Worm (Caenorhabditis elegans): ENCODE data around the gene ttr-20.

The ttr-20 gene

ce11 chrIV:4243830-4244406, 2.7 kb upstream of the ttr-20 start:
- no peak for TF ChIP-seq unc-62 (GFP tag; optimal IDR thresholded peaks at IDR 0.05)

DNA sequence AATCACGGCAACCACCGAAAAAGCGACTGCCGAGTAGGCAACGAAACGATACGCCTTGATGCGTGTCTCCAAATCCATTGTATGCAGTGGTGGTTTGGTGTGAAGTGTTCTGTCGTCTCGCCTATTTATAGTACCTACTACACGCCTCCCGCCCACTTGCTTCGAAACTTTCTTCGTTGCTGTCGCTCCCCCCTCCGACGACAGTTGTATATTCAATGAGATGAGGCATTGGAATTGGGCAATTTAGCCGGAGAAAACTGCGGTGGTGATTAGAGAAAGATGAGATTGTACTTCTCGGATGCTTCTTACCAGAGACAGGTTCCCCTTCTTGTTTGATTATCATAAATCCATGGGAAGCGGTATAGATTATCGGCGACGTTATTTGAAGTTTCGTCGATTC, 2.1 kb upstream of the ttr-20 start, which contains the start of gene col-34:
Gene col-34, minus strand, starts transcription at position 101 of the 400 bp plus-strand sequence.
- no peak for TF ChIP-seq unc-62 (GFP tag; optimal IDR thresholded peaks at IDR 0.05)

ce11 chrIV:4247334-4247733, 741 bp downstream of the ttr-20 start:
- no peak for TF ChIP-seq unc-62 (GFP tag; optimal IDR thresholded peaks at IDR 0.05)

- no peak for TF ChIP-seq unc-62 (GFP tag; optimal IDR thresholded peaks at IDR 0.05)
Measured at ce11 chrIV:4247770-4248169, 1.2 kb downstream of the ttr-20 start, which contains the start of gene ama-1. ama-1 (plus strand) TSS chrIV:4248070.

DNA sequence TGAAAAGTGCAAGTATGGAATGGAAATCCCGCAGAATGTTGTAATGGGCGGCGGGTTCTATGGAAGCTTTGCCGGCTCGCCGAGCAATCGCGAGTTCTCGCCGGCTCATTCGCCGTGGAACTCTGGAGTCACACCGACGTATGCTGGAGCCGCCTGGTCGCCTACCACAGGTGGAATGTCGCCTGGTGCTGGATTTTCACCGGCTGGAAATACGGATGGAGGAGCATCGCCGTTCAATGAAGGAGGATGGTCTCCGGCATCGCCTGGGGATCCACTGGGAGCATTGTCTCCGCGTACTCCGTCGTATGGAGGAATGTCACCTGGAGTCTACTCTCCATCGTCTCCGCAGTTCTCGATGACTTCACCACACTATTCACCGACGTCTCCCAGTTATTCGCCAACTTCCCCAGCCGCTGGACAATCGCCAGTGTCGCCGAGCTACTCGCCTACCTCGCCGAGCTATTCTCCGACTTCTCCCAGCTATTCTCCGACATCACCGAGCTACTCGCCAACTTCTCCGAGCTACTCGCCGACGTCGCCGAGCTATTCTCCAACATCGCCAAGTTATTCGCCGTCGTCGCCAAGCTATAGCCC, 8.5 kb downstream of the ttr-20 start:
- no peak for TF ChIP-seq unc-62 (GFP tag; optimal IDR thresholded peaks at IDR 0.05)

DNA sequence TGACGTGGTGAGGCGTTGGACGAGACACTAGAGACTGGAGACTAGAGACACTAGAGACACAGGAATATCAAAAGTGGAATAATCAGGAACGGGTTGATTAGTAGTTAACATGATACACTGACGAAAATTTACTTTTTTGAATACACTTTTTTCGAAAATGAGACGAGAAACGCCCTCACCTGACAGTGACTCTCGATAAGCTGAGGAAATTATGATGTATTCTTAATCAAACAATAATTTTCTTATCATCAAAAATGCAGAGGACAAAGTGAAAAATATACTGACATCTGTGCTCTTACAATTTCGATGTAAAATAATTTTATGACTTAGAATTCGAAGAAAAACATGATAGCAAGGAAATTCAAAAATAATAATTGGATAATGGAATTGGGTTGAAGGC, 12.8 kb downstream of the ttr-20 start:
- no peak for TF ChIP-seq unc-62 (GFP tag; optimal IDR thresholded peaks at IDR 0.05)

DNA sequence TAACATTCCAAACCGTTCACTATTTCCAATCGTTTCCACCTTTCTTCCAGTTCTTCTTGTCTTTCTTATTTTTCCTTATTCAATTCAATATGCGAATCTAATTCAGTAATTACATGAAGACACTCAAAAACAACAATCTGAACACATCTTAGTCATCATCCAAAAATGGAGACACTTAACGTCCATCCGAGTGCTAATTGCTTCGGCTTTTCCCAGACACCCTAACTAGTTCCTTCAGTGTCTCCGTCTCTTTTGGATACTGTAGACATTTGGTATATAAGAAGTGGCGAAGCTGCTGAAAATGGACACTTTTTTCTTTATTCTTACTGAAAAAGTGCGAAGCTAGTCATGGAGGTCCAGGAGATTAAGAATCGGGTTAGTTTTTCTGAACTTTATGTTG, 16.4 kb downstream of the ttr-20 start, which contains the start of gene col-33:
Gene col-33, plus strand, starts transcription at position 301 of the 400 bp plus-strand sequence.
- no peak for TF ChIP-seq unc-62 (GFP tag; optimal IDR thresholded peaks at IDR 0.05)

ce11 chrIV:4264649-4265048, 18.1 kb downstream of the ttr-20 start:
- no peak for TF ChIP-seq unc-62 (GFP tag; optimal IDR thresholded peaks at IDR 0.05)

- TF ChIP-seq unc-62 (GFP tag; optimal IDR thresholded peaks at IDR 0.05) = no peak
Measured at ce11 chrIV:4265224-4265623, 18.6 kb downstream of the ttr-20 start, which contains the start of gene F36A4.5. F36A4.5 (plus strand) TSS chrIV:4265524.

DNA sequence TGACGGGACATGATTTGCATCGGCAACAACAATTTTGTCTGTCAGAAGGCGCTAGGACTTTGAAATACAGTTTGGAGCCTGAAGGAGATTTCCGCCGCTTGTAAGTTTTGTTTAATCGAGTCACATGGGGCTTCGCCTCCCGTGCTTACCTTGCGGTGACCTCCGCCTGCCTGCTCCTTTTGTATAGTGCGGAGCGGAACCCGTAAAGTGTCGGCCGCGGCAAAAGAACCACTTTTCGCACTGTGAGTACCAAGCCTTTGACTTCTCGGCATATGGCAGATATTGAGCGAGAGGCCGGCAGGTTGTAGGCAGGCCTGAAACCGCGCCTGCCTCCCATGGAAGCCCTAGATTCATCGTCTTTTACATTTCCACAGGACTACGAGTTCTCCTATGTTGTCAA, 19.4 kb downstream of the ttr-20 start:
- no peak for TF ChIP-seq unc-62 (GFP tag; optimal IDR thresholded peaks at IDR 0.05)

DNA sequence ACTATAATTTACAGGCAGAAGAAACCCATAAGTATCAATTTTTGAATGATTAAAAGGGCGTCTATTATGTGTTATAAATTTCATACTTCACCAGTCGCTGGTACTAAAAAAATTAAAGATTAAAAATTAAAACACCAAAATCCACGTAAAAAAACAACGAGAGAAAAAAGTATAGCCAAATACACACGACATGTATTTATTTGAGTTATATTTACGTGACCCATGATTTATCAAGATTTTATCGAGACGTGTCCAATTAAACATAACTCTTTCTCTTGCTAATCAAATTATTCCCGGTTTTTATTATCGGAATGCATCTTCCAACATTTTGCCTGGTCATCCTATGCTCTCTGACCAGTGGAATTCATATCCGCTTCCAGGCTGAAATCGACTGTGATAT, 20.7 kb downstream of the ttr-20 start, which contains the start of gene F36A4.4:
Gene F36A4.4, plus strand, starts transcription at position 301 of the 400 bp plus-strand sequence.
- TF ChIP-seq unc-62 (GFP tag; optimal IDR thresholded peaks at IDR 0.05) = no peak

DNA sequence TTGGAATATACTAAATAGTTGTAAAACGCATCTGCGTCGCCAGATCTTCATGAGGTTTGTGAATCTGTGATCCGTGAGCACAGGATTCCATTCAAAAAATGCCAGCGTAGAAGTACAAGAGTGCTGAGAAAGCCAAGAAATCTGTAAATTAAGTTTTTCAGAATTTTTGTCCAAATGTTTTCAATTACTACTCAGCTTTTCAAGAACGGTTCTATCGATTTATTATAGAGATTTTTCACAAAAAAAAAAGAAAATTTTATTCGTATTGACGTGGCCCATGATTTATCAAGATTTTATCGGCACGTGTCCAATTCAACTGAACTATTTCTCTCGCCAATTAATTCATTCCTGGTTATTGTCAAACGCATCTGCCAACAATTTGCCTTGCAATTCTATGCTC, 22.7 kb downstream of the ttr-20 start, which contains the start of gene F36A4.3:
Gene F36A4.3, plus strand, starts transcription at position 301 of the 400 bp plus-strand sequence.
- no peak for TF ChIP-seq unc-62 (GFP tag; optimal IDR thresholded peaks at IDR 0.05)

- no peak for TF ChIP-seq unc-62 (GFP tag; optimal IDR thresholded peaks at IDR 0.05)
Measured at ce11 chrIV:4270925-4271324, 24.3 kb downstream of the ttr-20 start, which contains the start of gene F36A4.2. F36A4.2 (plus strand) TSS chrIV:4271225.

ce11 chrIV:4272167-4272566, 25.6 kb downstream of the ttr-20 start, which contains the start of gene F36A4.1:
F36A4.1 (plus strand) TSS chrIV:4272467.
- TF ChIP-seq unc-62 (GFP tag; optimal IDR thresholded peaks at IDR 0.05) = no peak

ce11 chrIV:4277694-4278093, 31.1 kb downstream of the ttr-20 start, which contains the start of gene nhr-78:
nhr-78 (minus strand) TSS chrIV:4277875.
- no peak for TF ChIP-seq unc-62 (GFP tag; optimal IDR thresholded peaks at IDR 0.05)

- TF ChIP-seq unc-62 (GFP tag; optimal IDR thresholded peaks at IDR 0.05) = no peak
Measured at ce11 chrIV:4284020-4284419, 37.4 kb downstream of the ttr-20 start, which contains the start of gene F15E6.6. F15E6.6 (minus strand) TSS chrIV:4284120.

- no peak for TF ChIP-seq unc-62 (GFP tag; optimal IDR thresholded peaks at IDR 0.05)
Measured at ce11 chrIV:4284989-4285388, 38.4 kb downstream of the ttr-20 start.
